Worm (Caenorhabditis elegans) whole organism, L4/young adult: ENCODE results near the gene F28C6.10.

Experiments used
- dao-5 ChIP-seq: sonication (generic microtip); optimal IDR thresholded peaks from 2 replicates; lab custom pipeline; 2016; ENCODE audit warnings: missing genotype, missing genetic modification characterization, moderate library complexity, missing compliant biosample characterization
- him-1 ChIP-seq: sonication (generic microtip); optimal IDR thresholded peaks from 2 replicates; lab custom pipeline; 2016; ENCODE audit warnings: missing genotype, missing genetic modification reagents, missing genetic modification characterization, missing compliant biosample characterization

DNA sequence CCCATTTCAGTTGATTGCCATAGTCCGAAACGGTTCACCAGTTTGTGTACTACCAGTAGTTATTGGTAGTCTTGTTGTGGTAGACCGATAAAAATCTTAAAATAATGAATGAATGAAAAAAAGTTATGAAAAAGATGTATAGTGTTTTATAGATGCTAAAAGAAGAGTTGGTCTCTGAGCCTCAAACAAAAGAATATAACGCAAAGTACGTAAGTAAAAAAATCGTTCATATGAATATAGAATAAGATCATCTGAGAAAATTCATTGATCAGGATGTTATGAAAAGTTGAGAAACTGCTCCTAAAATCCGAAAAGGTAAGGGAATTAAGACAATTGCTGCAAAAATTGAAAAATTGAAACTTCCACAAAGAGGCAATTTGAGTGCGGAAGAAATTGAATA lies 9.8 kb downstream of the F28C6.10 start, which contains the start of gene chhy-1:
- no peak for TF ChIP-seq dao-5 (tag; lab: Kevin White, UChicago)
- TF ChIP-seq him-1 (tag; lab: Kevin White, UChicago), result no peak
